Fruit fly (Drosophila melanogaster) whole organism, embryonic: ENCODE measurements around the gene Tfb4.

Experiments
- Bgb ChIP-seq: fragments of 200-800 bp; sonication (Bioruptor generic); IDR thresholded peaks from 2 replicates; pipeline ENCODE4 v1.3.6; 2022; ENCODE audit warnings: missing biosample characterization, missing genetic modification characterization; ENCODE audit not compliant: partially characterized antibody
- Blimp-1 ChIP-seq: fragments of 200-800 bp; sonication (Bioruptor generic); optimal IDR thresholded peaks from 3 replicates; lab custom pipeline; 2018; ENCODE audit warnings: missing biosample characterization, missing genetic modification characterization, mild to moderate bottlenecking, moderate library complexity, missing genetic modification reagents
- CG10431 ChIP-seq: fragments of 200-800 bp; sonication (Bioruptor generic); optimal IDR thresholded peaks from 3 replicates; lab custom pipeline; 2018; ENCODE audit warnings: missing biosample characterization, mild to moderate bottlenecking, missing genetic modification characterization
- CG10959 ChIP-seq: fragments of 200-800 bp; sonication (Bioruptor generic); IDR thresholded peaks from 2 replicates; pipeline ENCODE4 v1.3.6; 2022; ENCODE audit warnings: missing biosample characterization, missing genetic modification characterization
- CG10979 ChIP-seq: fragments of 200-800 bp; sonication (Bioruptor generic); optimal IDR thresholded peaks from 2 replicates; lab custom pipeline; 2018; ENCODE audit warnings: missing biosample characterization, mild to moderate bottlenecking, missing genetic modification characterization, moderate library complexity
- CG11504 ChIP-seq: fragments of 200-800 bp; sonication (Bioruptor generic); optimal IDR thresholded peaks from 3 replicates; lab custom pipeline; 2019; ENCODE audit warnings: missing biosample characterization, mild to moderate bottlenecking, missing genetic modification characterization, moderate library complexity
- CG12104 ChIP-seq: fragments of 200-800 bp; sonication (Bioruptor generic); optimal IDR thresholded peaks from 3 replicates; lab custom pipeline; 2016; ENCODE audit warnings: missing biosample characterization, missing genetic modification characterization
- CG1233 ChIP-seq: fragments of 200-800 bp; sonication (Bioruptor generic); optimal IDR thresholded peaks from 4 replicates; lab custom pipeline; 2018; ENCODE audit warnings: missing biosample characterization, mild to moderate bottlenecking, missing genetic modification characterization
- CG14710 ChIP-seq: fragments of 200-800 bp; sonication (Bioruptor generic); optimal IDR thresholded peaks from 3 replicates; lab custom pipeline; 2019; ENCODE audit warnings: missing biosample characterization, mild to moderate bottlenecking, missing genetic modification characterization, moderate library complexity
- CG1602 ChIP-seq: fragments of 200-800 bp; sonication (Bioruptor generic); optimal IDR thresholded peaks from 3 replicates; lab custom pipeline; 2016; ENCODE audit warnings: missing biosample characterization, missing genetic modification characterization
- CG16813 ChIP-seq: fragments of 200-800 bp; sonication (Bioruptor generic); IDR thresholded peaks from 3 replicates; pipeline ENCODE4 v1.3.6; 2022; ENCODE audit warnings: missing biosample characterization, missing genetic modification characterization; ENCODE audit not compliant: partially characterized antibody
- CG17186 ChIP-seq: fragments of 200-800 bp; sonication (Bioruptor generic); optimal IDR thresholded peaks from 3 replicates; lab custom pipeline; 2017; ENCODE audit warnings: missing biosample characterization, missing genetic modification reagents, missing genetic modification characterization
- CG2116 ChIP-seq: fragments of 200-800 bp; sonication (Bioruptor generic); optimal IDR thresholded peaks from 3 replicates; lab custom pipeline; 2018; ENCODE audit warnings: missing biosample characterization, mild to moderate bottlenecking, missing genetic modification characterization
- CG2199 ChIP-seq: fragments of 200-800 bp; sonication (Bioruptor generic); IDR thresholded peaks from 3 replicates; pipeline ENCODE4 v1.3.6; 2022; ENCODE audit warnings: missing biosample characterization, missing genetic modification characterization
- CG32767 ChIP-seq: fragments of 200-800 bp; sonication (Bioruptor generic); IDR thresholded peaks from 2 replicates; pipeline ENCODE4 v1.3.6; 2022; ENCODE audit warnings: missing biosample characterization, missing genetic modification characterization
- CG3281 ChIP-seq: fragments of 200-800 bp; sonication (Bioruptor generic); optimal IDR thresholded peaks from 3 replicates; lab custom pipeline; 2017; ENCODE audit warnings: missing biosample characterization, mild to moderate bottlenecking, missing genetic modification characterization
- CG3726 ChIP-seq: fragments of 200-800 bp; sonication (Bioruptor generic); IDR thresholded peaks from 3 replicates; pipeline ENCODE4, ENCODE4 v1.3.6; 2022; ENCODE audit warnings: missing biosample characterization, missing genetic modification characterization
- CG3995 ChIP-seq: fragments of 200-800 bp; sonication (Bioruptor generic); optimal IDR thresholded peaks from 3 replicates; lab custom pipeline; 2016; ENCODE audit warnings: missing biosample characterization, missing genetic modification characterization
- CG42726 ChIP-seq: fragments of 200-800 bp; sonication (Bioruptor generic); IDR thresholded peaks from 2 replicates; pipeline ENCODE4 v1.3.6; 2022; ENCODE audit warnings: missing biosample characterization, missing genetic modification characterization; ENCODE audit not compliant: partially characterized antibody
- CG5180 ChIP-seq: fragments of 200-800 bp; sonication (Bioruptor generic); optimal IDR thresholded peaks from 3 replicates; lab custom pipeline; 2017; ENCODE audit warnings: missing biosample characterization, missing genetic modification characterization, mild to moderate bottlenecking, moderate library complexity, missing genetic modification reagents
- CG6791 ChIP-seq: fragments of 200-800 bp; sonication (Bioruptor generic); IDR thresholded peaks from 3 replicates; pipeline ENCODE4 v1.3.6; 2022; ENCODE audit warnings: missing biosample characterization, missing genetic modification characterization; ENCODE audit not compliant: partially characterized antibody
- Camta ChIP-seq: fragments of 200-800 bp; sonication (Bioruptor generic); optimal IDR thresholded peaks from 2 replicates; lab custom pipeline; 2016; ENCODE audit warnings: missing biosample characterization, missing genetic modification characterization
- Dp ChIP-seq: fragments of 200-800 bp; sonication (Bioruptor generic); optimal IDR thresholded peaks from 2 replicates; lab custom pipeline; 2018; ENCODE audit warnings: missing biosample characterization, mild to moderate bottlenecking, missing genetic modification characterization, moderate library complexity
- E2f2 ChIP-seq: fragments of 200-800 bp; sonication (Bioruptor generic); IDR thresholded peaks from 2 replicates; pipeline ENCODE4 v1.3.6; 2022; ENCODE audit warnings: missing biosample characterization, missing genetic modification characterization
- Fer1 ChIP-seq: fragments of 200-800 bp; sonication (Bioruptor generic); optimal IDR thresholded peaks from 2 replicates; lab custom pipeline; 2017; ENCODE audit warnings: missing biosample characterization, mild to moderate bottlenecking, missing genetic modification characterization
- H2.0 ChIP-seq: fragments of 200-800 bp; sonication (Bioruptor generic); IDR thresholded peaks from 2 replicates; pipeline ENCODE4 v1.3.6; 2022; ENCODE audit warnings: missing biosample characterization, missing genetic modification characterization
- HmgZ ChIP-seq: fragments of 200-800 bp; sonication (Bioruptor generic); optimal IDR thresholded peaks from 2 replicates; lab custom pipeline; 2018; ENCODE audit warnings: missing biosample characterization, mild to moderate bottlenecking, missing genetic modification characterization
- Lhr ChIP-seq: fragments of 200-800 bp; sonication (Bioruptor generic); optimal IDR thresholded peaks from 3 replicates; lab custom pipeline; 2017; ENCODE audit warnings: mild to moderate bottlenecking, missing biosample characterization, missing genetic modification reagents, missing genetic modification characterization
- Myb ChIP-seq: fragments of 200-800 bp; sonication (Bioruptor generic); optimal IDR thresholded peaks from 2 replicates; lab custom pipeline; 2016; ENCODE audit warnings: missing biosample characterization, missing genetic modification characterization
- Optix ChIP-seq: fragments of 200-800 bp; sonication (Bioruptor generic); IDR thresholded peaks from 3 replicates; pipeline ENCODE4 v1.3.6; 2022; ENCODE audit warnings: missing biosample characterization, missing genetic modification characterization
- Rfx ChIP-seq: fragments of 200-800 bp; sonication (Bioruptor generic); IDR thresholded peaks from 2 replicates; pipeline ENCODE4 v1.3.6; 2022; ENCODE audit warnings: missing biosample characterization, missing genetic modification characterization
- Scr ChIP-seq: fragments of 200-800 bp; sonication (Bioruptor generic); IDR thresholded peaks from 2 replicates; pipeline ENCODE4 v1.3.6; 2022; ENCODE audit warnings: missing biosample characterization, missing genetic modification characterization; ENCODE audit not compliant: partially characterized antibody
- Sin3A ChIP-seq: fragments of >200 bp; optimal IDR thresholded peaks from 2 replicates; lab custom pipeline; 2018
- Stat92E ChIP-seq, 3 experiments: fragments of >200 bp in 2 of 3; fragments of 200-800 bp in 1 of 3; sonication (Bioruptor generic) in 1 of 3; optimal IDR thresholded peaks; 2 replicates each; lab custom pipeline; 2017 to 2019; ENCODE audit warnings: missing biosample characterization in 3 of 3, missing genetic modification characterization in 3 of 3, mild to moderate bottlenecking in 1 of 3, moderate library complexity in 1 of 3
- Tbp ChIP-seq: fragments of >200 bp; optimal IDR thresholded peaks from 2 replicates; lab custom pipeline; 2018; ENCODE audit warnings: missing biosample characterization, missing genetic modification characterization
- al ChIP-seq: fragments of 200-800 bp; sonication (Bioruptor generic); IDR thresholded peaks from 2 replicates; pipeline ENCODE4 v1.3.6; 2022; ENCODE audit warnings: missing biosample characterization, missing genetic modification characterization
- bowl ChIP-seq: fragments of 200-800 bp; sonication (Bioruptor generic); IDR thresholded peaks from 2 replicates; pipeline ENCODE4 v1.3.6; 2022; ENCODE audit warnings: missing biosample characterization, missing genetic modification characterization
- chn ChIP-seq: fragments of 200-800 bp; sonication (Bioruptor generic); optimal IDR thresholded peaks from 2 replicates; lab custom pipeline; 2016; ENCODE audit warnings: missing biosample characterization, missing genetic modification characterization
- dm ChIP-seq: fragments of 200-800 bp; sonication (Bioruptor generic); optimal IDR thresholded peaks from 3 replicates; lab custom pipeline; 2016; ENCODE audit warnings: missing biosample characterization, missing genetic modification characterization
- eve ChIP-seq, 2 experiments: fragments of >200 bp; optimal IDR thresholded peaks; 2 replicates each; lab custom pipeline; 2017; ENCODE audit warnings: missing biosample characterization in 2 of 2, missing genetic modification characterization in 2 of 2
- gfzf ChIP-seq: fragments of 200-800 bp; sonication (Bioruptor generic); optimal IDR thresholded peaks from 2 replicates; lab custom pipeline; 2016; ENCODE audit warnings: missing biosample characterization, mild to moderate bottlenecking, missing genetic modification characterization, moderate library complexity
- ind ChIP-seq: fragments of 200-800 bp; sonication (Bioruptor generic); optimal IDR thresholded peaks from 3 replicates; lab custom pipeline; 2016; ENCODE audit warnings: missing biosample characterization, missing genetic modification characterization
- inv ChIP-seq: fragments of 200-800 bp; sonication (Bioruptor generic); IDR thresholded peaks from 2 replicates; pipeline ENCODE4 v1.3.6; 2022; ENCODE audit warnings: missing biosample characterization, missing genetic modification characterization; ENCODE audit not compliant: partially characterized antibody
- jing ChIP-seq: fragments of 200-800 bp; sonication (Bioruptor generic); optimal IDR thresholded peaks from 2 replicates; lab custom pipeline; 2018; ENCODE audit warnings: missing biosample characterization, mild to moderate bottlenecking, missing genetic modification characterization
- knrl ChIP-seq: fragments of 200-800 bp; sonication (Bioruptor generic); IDR thresholded peaks from 3 replicates; pipeline ENCODE4 v1.3.6; 2022; ENCODE audit warnings: missing biosample characterization, missing genetic modification characterization; ENCODE audit not compliant: partially characterized antibody
- lola ChIP-seq, 3 experiments: fragments of >200 bp in 2 of 3; fragments of 200-800 bp in 1 of 3; sonication (Bioruptor generic) in 1 of 3; optimal IDR thresholded peaks; 2 replicates each; lab custom pipeline; 2017 to 2019; ENCODE audit warnings: missing biosample characterization in 3 of 3, missing genetic modification characterization in 3 of 3, mild to moderate bottlenecking in 1 of 3, moderate library complexity in 1 of 3
- nerfin-2 ChIP-seq: fragments of 200-800 bp; sonication (Bioruptor generic); IDR thresholded peaks from 2 replicates; pipeline ENCODE4 v1.3.6; 2022; ENCODE audit warnings: missing biosample characterization, missing genetic modification characterization; ENCODE audit not compliant: partially characterized antibody
- pb ChIP-seq: fragments of 200-800 bp; sonication (Bioruptor generic); optimal IDR thresholded peaks from 3 replicates; lab custom pipeline; 2016; ENCODE audit warnings: missing biosample characterization, missing genetic modification characterization
- pzg ChIP-seq: fragments of 200-800 bp; sonication (Bioruptor generic); optimal IDR thresholded peaks from 3 replicates; lab custom pipeline; 2018; ENCODE audit warnings: missing biosample characterization, mild to moderate bottlenecking, missing genetic modification characterization, moderate library complexity
- vvl ChIP-seq: fragments of 200-800 bp; sonication (Bioruptor generic); IDR thresholded peaks from 2 replicates; pipeline ENCODE4 v1.3.6; 2022; ENCODE audit warnings: missing biosample characterization, missing genetic modification characterization

Tfb4 gene

dm6 chr2L:1183799-1184198 lies 33.3 kb upstream of the Tfb4 start, which contains the start of the genes CG5126 and Tgt:
Gene CG5126 (minus strand): TSS chr2L:1184020.
Gene Tgt (plus strand): TSS chr2L:1184065.
- TF ChIP-seq CG3726 (GFP tag; lab: Robert Waterston, UW) (no peak), Fer1 (peak; percentile 8), Lhr (GFP tag; lab: Kevin White, UChicago) (no peak), HmgZ (tag; lab: Kevin White, UChicago) (peak; percentile 26), bowl (GFP tag; lab: Robert Waterston, UW) (no peak), CG6791 (GFP tag; lab: Robert Waterston, UW) (peak; percentile 56; the same call in 1 of the 3 replicates), H2.0 (GFP tag; lab: Robert Waterston, UW) (no peak), al (GFP tag; lab: Robert Waterston, UW) (no peak), CG2116 (peak; percentile 68), ind (no peak), pb (GFP tag; lab: Kevin White, UChicago) (no peak), Dp (GFP tag; lab: Kevin White, UChicago) (peak; percentile 66), Stat92E (GFP tag; optimal IDR thresholded peaks at IDR 0.05; lab: Kevin White, UChicago) (no peak), vvl (GFP tag; lab: Robert Waterston, UW) (no peak), Optix (no peak), jing (GFP tag; lab: Kevin White, UChicago) (no peak), eve (GFP tag; optimal IDR thresholded peaks at IDR 0.05; lab: Kevin White, UChicago) (no peak), CG1233 (no peak), CG16813 (peak; percentile 33; the same call in 2 of the 3 replicates), CG42726 (GFP tag; lab: Robert Waterston, UW) (no peak), chn (GFP tag; lab: Kevin White, UChicago) (no peak), Sin3A (lab: Kevin White, UChicago) (peak; percentile 5), lola (GFP tag; optimal IDR thresholded peaks at IDR 0.05; lab: Kevin White, UChicago) (no peak), nerfin-2 (GFP tag; lab: Robert Waterston, UW) (peak; percentile 25; the same call in 1 of the 2 replicates), CG1602 (GFP tag; lab: Kevin White, UChicago) (no peak), Blimp-1 (GFP tag; lab: Kevin White, UChicago) (no peak), pzg (GFP tag; lab: Kevin White, UChicago) (peak; percentile 74), CG17186 (GFP tag; lab: Kevin White, UChicago) (peak; percentile 45), CG10431 (GFP tag; lab: Kevin White, UChicago) (no peak), E2f2 (GFP tag; lab: Robert Waterston, UW) (peak; percentile 70), Camta (no peak), CG3995 (GFP tag; lab: Kevin White, UChicago) (peak; percentile 89), Tbp (GFP tag; lab: Kevin White, UChicago) (no peak), Scr (GFP tag; lab: Robert Waterston, UW) (peak; percentile 59), CG5180 (GFP tag; lab: Kevin White, UChicago) (no peak), knrl (GFP tag; lab: Robert Waterston, UW) (peak; percentile 43; the same call in 2 of the 3 replicates), gfzf (GFP tag; lab: Kevin White, UChicago) (peak; percentile 80), Myb (GFP tag; lab: Kevin White, UChicago) (peak; percentile 50), inv (GFP tag; lab: Robert Waterston, UW) (peak; percentile 45), CG14710 (tag; lab: Kevin White, UChicago) (peak; percentile 8), CG3281 (GFP tag; lab: Kevin White, UChicago) (no peak), CG2199 (no peak), CG10959 (GFP tag; lab: Robert Waterston, UW) (no peak), dm (peak; percentile 51), CG10979 (tag; lab: Kevin White, UChicago) (peak; percentile 54), CG11504 (no peak), Rfx (GFP tag; lab: Robert Waterston, UW) (no peak), Bgb (peak; percentile 54; the same call in 1 of the 2 replicates), CG32767 (no peak), CG12104 (no peak)
